Fruit fly (Drosophila melanogaster) whole organism, embryonic: ENCODE data around the gene CG16790.
A peak's percentile ranks its signal among the peaks of the same experiment; 100 is the strongest.

Experiments
- CG32772 ChIP-seq: fragments of 200-800 bp; sonication (Bioruptor generic); IDR thresholded peaks from 2 replicates; pipeline ENCODE4 v1.3.6; 2022; ENCODE audit warnings: missing biosample characterization, missing genetic modification characterization
- CG3407 ChIP-seq: fragments of 200-800 bp; sonication (Bioruptor generic); optimal IDR thresholded peaks from 2 replicates; lab custom pipeline; 2018; ENCODE audit warnings: missing biosample characterization, mild to moderate bottlenecking, missing genetic modification characterization
- CG43689 ChIP-seq: fragments of 200-800 bp; sonication (Bioruptor generic); IDR thresholded peaks from 2 replicates; pipeline ENCODE4 v1.3.6; 2022; ENCODE audit warnings: missing biosample characterization, missing genetic modification characterization
- CG6689 ChIP-seq: fragments of 200-800 bp; sonication (Bioruptor generic); IDR thresholded peaks from 2 replicates; pipeline ENCODE4 v1.3.6; 2022; ENCODE audit warnings: missing biosample characterization, missing genetic modification characterization
- Fer1 ChIP-seq: fragments of 200-800 bp; sonication (Bioruptor generic); optimal IDR thresholded peaks from 2 replicates; lab custom pipeline; 2017; ENCODE audit warnings: missing biosample characterization, mild to moderate bottlenecking, missing genetic modification characterization
- YL-1 ChIP-seq: fragments of 200-800 bp; sonication (Bioruptor generic); optimal IDR thresholded peaks from 3 replicates; lab custom pipeline; 2017; ENCODE audit warnings: missing biosample characterization, mild to moderate bottlenecking, missing genetic modification characterization
- da ChIP-seq: fragments of 200-800 bp; sonication (Bioruptor generic); optimal IDR thresholded peaks from 2 replicates; lab custom pipeline; 2016; ENCODE audit warnings: missing biosample characterization, missing genetic modification characterization
- lab ChIP-seq: fragments of 200-800 bp; sonication (Bioruptor generic); optimal IDR thresholded peaks from 3 replicates; lab custom pipeline; 2017; ENCODE audit warnings: missing biosample characterization, missing genetic modification characterization, mild to moderate bottlenecking, moderate library complexity, missing genetic modification reagents
- p53 ChIP-seq: fragments of 200-800 bp; sonication (Bioruptor generic); optimal IDR thresholded peaks from 2 replicates; lab custom pipeline; 2016; ENCODE audit warnings: missing biosample characterization, missing genetic modification characterization

dm6 chr3R:9590952-9591532, 21.0 kb upstream of the CG16790 start, which contains the start of the genes bocks and CG8312:
- TF ChIP-seq CG6689 (GFP tag; lab: Robert Waterston, UW) (no peak), Fer1 (GFP tag; lab: Kevin White, UChicago) (peak; percentile 48), p53 (GFP tag; lab: Kevin White, UChicago) (no peak), CG32772 (GFP tag; lab: Robert Waterston, UW) (no peak), CG43689 (GFP tag; lab: Robert Waterston, UW) (no peak), da (GFP tag; lab: Kevin White, UChicago) (peak; percentile 46), CG3407 (GFP tag; lab: Kevin White, UChicago) (no peak), lab (GFP tag; lab: Kevin White, UChicago) (peak; percentile 69), YL-1 (peak; percentile 70)
